Fruit fly (Drosophila melanogaster) whole organism, embryonic: ENCODE data around the gene Z600.

Experiments used
- Blimp-1 ChIP-seq: fragments of 200-800 bp; sonication (Bioruptor generic); optimal IDR thresholded peaks from 3 replicates; lab custom pipeline; 2018; ENCODE audit warnings: missing biosample characterization, missing genetic modification characterization, mild to moderate bottlenecking, moderate library complexity, missing genetic modification reagents
- BtbVII ChIP-seq: fragments of 200-800 bp; sonication (Bioruptor generic); optimal IDR thresholded peaks from 3 replicates; lab custom pipeline; 2017; ENCODE audit warnings: missing biosample characterization, mild to moderate bottlenecking, missing genetic modification characterization
- CG10209 ChIP-seq: fragments of 200-800 bp; sonication (Bioruptor generic); optimal IDR thresholded peaks from 3 replicates; lab custom pipeline; 2017; ENCODE audit warnings: missing biosample characterization, mild to moderate bottlenecking, missing genetic modification characterization, missing genetic modification reagents
- CG10431 ChIP-seq: fragments of 200-800 bp; sonication (Bioruptor generic); optimal IDR thresholded peaks from 3 replicates; lab custom pipeline; 2018; ENCODE audit warnings: missing biosample characterization, mild to moderate bottlenecking, missing genetic modification characterization
- CG11456 ChIP-seq: fragments of 200-800 bp; sonication (Bioruptor generic); IDR thresholded peaks from 3 replicates; pipeline ENCODE4 v1.3.6; 2022; ENCODE audit warnings: missing biosample characterization, missing genetic modification characterization
- CG13424 ChIP-seq: fragments of 200-800 bp; sonication (Bioruptor generic); optimal IDR thresholded peaks from 2 replicates; lab custom pipeline; 2019; ENCODE audit warnings: missing biosample characterization, mild to moderate bottlenecking, missing genetic modification characterization, moderate library complexity
- CG16863 ChIP-seq: fragments of 200-800 bp; sonication (Bioruptor generic); optimal IDR thresholded peaks from 3 replicates; lab custom pipeline; 2016; ENCODE audit warnings: missing biosample characterization, missing genetic modification characterization
- CG2199 ChIP-seq: fragments of 200-800 bp; sonication (Bioruptor generic); IDR thresholded peaks from 3 replicates; pipeline ENCODE4 v1.3.6; 2022; ENCODE audit warnings: missing biosample characterization, missing genetic modification characterization
- CG3407 ChIP-seq: fragments of 200-800 bp; sonication (Bioruptor generic); optimal IDR thresholded peaks from 2 replicates; lab custom pipeline; 2018; ENCODE audit warnings: missing biosample characterization, mild to moderate bottlenecking, missing genetic modification characterization
- CG3726 ChIP-seq: fragments of 200-800 bp; sonication (Bioruptor generic); IDR thresholded peaks from 3 replicates; pipeline ENCODE4, ENCODE4 v1.3.6; 2022; ENCODE audit warnings: missing biosample characterization, missing genetic modification characterization
- CG4730 ChIP-seq: fragments of 200-800 bp; sonication (Bioruptor generic); IDR thresholded peaks from 2 replicates; pipeline ENCODE4 v1.3.6; 2022; ENCODE audit warnings: missing biosample characterization, missing genetic modification characterization
- CG5180 ChIP-seq: fragments of 200-800 bp; sonication (Bioruptor generic); optimal IDR thresholded peaks from 3 replicates; lab custom pipeline; 2017; ENCODE audit warnings: missing biosample characterization, missing genetic modification characterization, mild to moderate bottlenecking, moderate library complexity, missing genetic modification reagents
- CG6254 ChIP-seq: fragments of 200-800 bp; sonication (Bioruptor generic); optimal IDR thresholded peaks from 3 replicates; lab custom pipeline; 2017; ENCODE audit warnings: mild to moderate bottlenecking, missing biosample characterization, missing genetic modification reagents, missing genetic modification characterization
- CG7357 ChIP-seq: fragments of 200-800 bp; sonication (Bioruptor generic); IDR thresholded peaks from 3 replicates; pipeline ENCODE4 v1.3.6; 2022; ENCODE audit warnings: missing biosample characterization, missing genetic modification characterization
- CG8765 ChIP-seq: fragments of 200-800 bp; sonication (Bioruptor generic); IDR thresholded peaks from 2 replicates; pipeline ENCODE4 v1.3.6; 2022; ENCODE audit warnings: missing biosample characterization, missing genetic modification characterization
- CG9932 ChIP-seq: fragments of 200-800 bp; sonication (Bioruptor generic); IDR thresholded peaks from 2 replicates; pipeline ENCODE4 v1.3.6; 2022; ENCODE audit warnings: missing biosample characterization, missing genetic modification characterization
- Dek ChIP-seq: fragments of 200-800 bp; sonication (Bioruptor generic); optimal IDR thresholded peaks from 3 replicates; lab custom pipeline; 2019; ENCODE audit warnings: missing biosample characterization, mild to moderate bottlenecking, missing genetic modification characterization, moderate library complexity
- Dp ChIP-seq: fragments of 200-800 bp; sonication (Bioruptor generic); optimal IDR thresholded peaks from 2 replicates; lab custom pipeline; 2018; ENCODE audit warnings: missing biosample characterization, mild to moderate bottlenecking, missing genetic modification characterization, moderate library complexity
- Eip74EF ChIP-seq, 2 experiments: fragments of 200-800 bp in 1 of 2; fragments of >200 bp in 1 of 2; sonication (Bioruptor generic) in 1 of 2; optimal IDR thresholded peaks; 2 replicates each; lab custom pipeline; 2017 to 2019; ENCODE audit warnings: missing biosample characterization in 2 of 2, missing genetic modification characterization in 2 of 2, mild to moderate bottlenecking in 1 of 2, moderate library complexity in 1 of 2
- Gug ChIP-seq: fragments of 200-800 bp; sonication (Bioruptor generic); IDR thresholded peaks from 4 replicates; pipeline ENCODE4 v1.3.6; 2022; ENCODE audit warnings: missing biosample characterization, missing genetic modification characterization
- Hmr ChIP-seq: fragments of 200-800 bp; sonication (Bioruptor generic); optimal IDR thresholded peaks from 3 replicates; lab custom pipeline; 2017; ENCODE audit warnings: mild to moderate bottlenecking, missing biosample characterization, missing genetic modification reagents, missing genetic modification characterization
- Kr ChIP-seq: fragments of 200-800 bp; sonication (Bioruptor generic); optimal IDR thresholded peaks from 2 replicates; lab custom pipeline; 2017; ENCODE audit warnings: missing biosample characterization, mild to moderate bottlenecking, missing genetic modification characterization
- Med ChIP-seq: fragments of 200-800 bp; sonication (Bioruptor generic); peaks from one replicate; lab custom pipeline; 2016; ENCODE audit warnings: missing biosample characterization, missing genetic modification characterization, mild to moderate bottlenecking, inconsistent platforms, moderate library complexity
- NC2β ChIP-seq: fragments of 200-800 bp; sonication (Bioruptor generic); optimal IDR thresholded peaks from 2 replicates; lab custom pipeline; 2016; ENCODE audit warnings: missing biosample characterization, missing genetic modification characterization
- Optix ChIP-seq: fragments of 200-800 bp; sonication (Bioruptor generic); IDR thresholded peaks from 3 replicates; pipeline ENCODE4 v1.3.6; 2022; ENCODE audit warnings: missing biosample characterization, missing genetic modification characterization
- Side ChIP-seq: fragments of 200-800 bp; sonication (Bioruptor generic); optimal IDR thresholded peaks from 2 replicates; lab custom pipeline; 2016; ENCODE audit warnings: missing biosample characterization, missing genetic modification characterization
- Usf ChIP-seq: fragments of 200-800 bp; sonication (Bioruptor generic); optimal IDR thresholded peaks from 2 replicates; lab custom pipeline; 2017; ENCODE audit warnings: missing genotype, missing biosample characterization, missing genetic modification characterization
- aop ChIP-seq: fragments of 200-800 bp; sonication (Bioruptor generic); IDR thresholded peaks from 2 replicates; pipeline ENCODE4 v1.3.6; 2022; ENCODE audit warnings: missing biosample characterization, missing genetic modification characterization
- btn ChIP-seq: fragments of 200-800 bp; sonication (Bioruptor generic); optimal IDR thresholded peaks from 2 replicates; lab custom pipeline; 2016; ENCODE audit warnings: missing biosample characterization, missing genetic modification characterization
- chinmo ChIP-seq: fragments of 200-800 bp; sonication (Bioruptor generic); IDR thresholded peaks from 4 replicates; pipeline ENCODE4 v1.3.6; 2022; ENCODE audit warnings: missing biosample characterization, missing genetic modification characterization; ENCODE audit not compliant: partially characterized antibody
- da ChIP-seq: fragments of 200-800 bp; sonication (Bioruptor generic); optimal IDR thresholded peaks from 2 replicates; lab custom pipeline; 2016; ENCODE audit warnings: missing biosample characterization, missing genetic modification characterization
- dmrt11E ChIP-seq: fragments of 200-800 bp; sonication (Bioruptor generic); optimal IDR thresholded peaks from 3 replicates; lab custom pipeline; 2018; ENCODE audit warnings: missing biosample characterization, mild to moderate bottlenecking, missing genetic modification characterization, moderate library complexity
- eve ChIP-seq, 2 experiments: fragments of >200 bp; optimal IDR thresholded peaks; 2 replicates each; lab custom pipeline; 2017; ENCODE audit warnings: missing biosample characterization in 2 of 2, missing genetic modification characterization in 2 of 2
- fd3F ChIP-seq: fragments of 200-800 bp; sonication (Bioruptor generic); optimal IDR thresholded peaks from 2 replicates; lab custom pipeline; 2018; ENCODE audit warnings: missing biosample characterization, mild to moderate bottlenecking, missing genetic modification characterization, moderate library complexity
- ftz-f1 ChIP-seq: fragments of 200-800 bp; sonication (Bioruptor generic); optimal IDR thresholded peaks from 2 replicates; lab custom pipeline; 2016; ENCODE audit warnings: missing biosample characterization, missing genetic modification characterization
- gcm2 ChIP-seq: fragments of 200-800 bp; sonication (Bioruptor generic); optimal IDR thresholded peaks from 2 replicates; lab custom pipeline; 2016; ENCODE audit warnings: missing biosample characterization, missing genetic modification characterization
- kah ChIP-seq: fragments of 200-800 bp; sonication (Bioruptor generic); optimal IDR thresholded peaks from 2 replicates; lab custom pipeline; 2018; ENCODE audit warnings: missing biosample characterization, mild to moderate bottlenecking, missing genetic modification characterization
- mirr ChIP-seq: fragments of 200-800 bp; sonication (Bioruptor generic); optimal IDR thresholded peaks from 3 replicates; lab custom pipeline; 2018; ENCODE audit warnings: missing biosample characterization, mild to moderate bottlenecking, missing genetic modification characterization
- onecut ChIP-seq: fragments of 200-800 bp; sonication (Bioruptor generic); IDR thresholded peaks from 2 replicates; pipeline ENCODE4 v1.3.6; 2022; ENCODE audit warnings: missing biosample characterization, missing genetic modification characterization
- otp ChIP-seq: fragments of 200-800 bp; sonication (Bioruptor generic); IDR thresholded peaks from 3 replicates; pipeline ENCODE4, ENCODE4 v1.3.6; 2022; ENCODE audit warnings: missing biosample characterization, missing genetic modification characterization
- sens-2 ChIP-seq: fragments of 200-800 bp; sonication (Bioruptor generic); IDR thresholded peaks from 2 replicates; pipeline ENCODE4 v1.3.6; 2022; ENCODE audit warnings: missing biosample characterization, missing genetic modification characterization
- so ChIP-seq: fragments of 200-800 bp; sonication (Bioruptor generic); IDR thresholded peaks from 3 replicates; pipeline ENCODE4 v1.3.6; 2022; ENCODE audit warnings: missing biosample characterization, missing genetic modification characterization
- vnd ChIP-seq: fragments of 200-800 bp; sonication (Bioruptor generic); IDR thresholded peaks from 3 replicates; pipeline ENCODE4 v1.3.6; 2022; ENCODE audit warnings: missing biosample characterization, missing genetic modification characterization; ENCODE audit not compliant: partially characterized antibody
- wor ChIP-seq: fragments of 200-800 bp; sonication (Bioruptor generic); IDR thresholded peaks from 2 replicates; pipeline ENCODE4 v1.3.6; 2022; ENCODE audit warnings: missing biosample characterization, missing genetic modification characterization
- zen ChIP-seq: fragments of 200-800 bp; sonication (Bioruptor generic); optimal IDR thresholded peaks from 3 replicates; lab custom pipeline; 2018; ENCODE audit warnings: missing biosample characterization, mild to moderate bottlenecking, missing genetic modification characterization, moderate library complexity

Z600 gene

DNA sequence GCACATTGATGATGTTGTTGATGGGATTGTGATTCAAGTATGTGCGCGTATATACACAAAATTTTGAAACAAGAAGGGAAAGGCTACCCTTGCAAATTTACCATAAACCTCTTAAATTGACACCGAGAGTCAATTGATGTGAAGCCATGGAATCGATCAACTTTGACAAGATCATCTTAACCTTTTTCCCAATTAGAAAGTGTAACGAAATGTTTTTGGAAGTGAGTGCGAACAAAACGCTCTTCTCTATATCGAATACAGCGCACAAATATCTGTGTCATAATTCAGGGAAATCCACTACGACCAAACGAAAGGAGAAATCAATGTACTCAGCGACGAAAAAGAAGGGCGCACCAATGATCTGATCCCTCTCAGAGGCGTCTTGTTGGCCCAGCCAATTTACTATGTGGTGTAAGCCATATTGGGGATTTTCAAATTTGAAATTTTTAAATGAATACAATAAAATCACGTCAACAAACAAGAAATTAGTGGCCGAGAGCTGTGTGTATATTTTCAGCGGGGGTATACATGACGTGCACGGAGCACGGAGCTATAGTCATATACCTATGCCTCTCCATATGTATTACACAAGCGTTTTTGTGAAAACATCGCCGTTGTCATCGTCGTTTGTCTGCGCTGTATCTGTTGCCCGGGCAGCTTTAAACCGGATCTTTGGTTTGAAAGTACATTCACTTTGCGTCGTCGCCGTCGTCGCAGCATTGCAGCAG lies 24.7 kb downstream of the Z600 start (continued):
- TF ChIP-seq Kr, result no peak
- peak; percentile 46 for TF ChIP-seq CG9932 (GFP tag; lab: Robert Waterston, UW)
- no peak for TF ChIP-seq otp (GFP tag; lab: Robert Waterston, UW)
- TF ChIP-seq Side (GFP tag; lab: Kevin White, UChicago), result peak; percentile 47
- TF ChIP-seq CG7357 (GFP tag; lab: Robert Waterston, UW), result 0 out of 3 replicates have a peak, but pooled peaks have one; percentile 8
- TF ChIP-seq CG13424 (tag; lab: Kevin White, UChicago), result peak; percentile 49
- peak; percentile 41; the same call in 1 of the 3 replicates for TF ChIP-seq Optix (GFP tag; lab: Robert Waterston, UW)
- peak; percentile 58 for TF ChIP-seq Blimp-1 (GFP tag; lab: Kevin White, UChicago)
- TF ChIP-seq CG4730 (GFP tag; lab: Robert Waterston, UW), result no peak
- TF ChIP-seq chinmo (GFP tag; lab: Robert Waterston, UW), result no peak

DNA sequence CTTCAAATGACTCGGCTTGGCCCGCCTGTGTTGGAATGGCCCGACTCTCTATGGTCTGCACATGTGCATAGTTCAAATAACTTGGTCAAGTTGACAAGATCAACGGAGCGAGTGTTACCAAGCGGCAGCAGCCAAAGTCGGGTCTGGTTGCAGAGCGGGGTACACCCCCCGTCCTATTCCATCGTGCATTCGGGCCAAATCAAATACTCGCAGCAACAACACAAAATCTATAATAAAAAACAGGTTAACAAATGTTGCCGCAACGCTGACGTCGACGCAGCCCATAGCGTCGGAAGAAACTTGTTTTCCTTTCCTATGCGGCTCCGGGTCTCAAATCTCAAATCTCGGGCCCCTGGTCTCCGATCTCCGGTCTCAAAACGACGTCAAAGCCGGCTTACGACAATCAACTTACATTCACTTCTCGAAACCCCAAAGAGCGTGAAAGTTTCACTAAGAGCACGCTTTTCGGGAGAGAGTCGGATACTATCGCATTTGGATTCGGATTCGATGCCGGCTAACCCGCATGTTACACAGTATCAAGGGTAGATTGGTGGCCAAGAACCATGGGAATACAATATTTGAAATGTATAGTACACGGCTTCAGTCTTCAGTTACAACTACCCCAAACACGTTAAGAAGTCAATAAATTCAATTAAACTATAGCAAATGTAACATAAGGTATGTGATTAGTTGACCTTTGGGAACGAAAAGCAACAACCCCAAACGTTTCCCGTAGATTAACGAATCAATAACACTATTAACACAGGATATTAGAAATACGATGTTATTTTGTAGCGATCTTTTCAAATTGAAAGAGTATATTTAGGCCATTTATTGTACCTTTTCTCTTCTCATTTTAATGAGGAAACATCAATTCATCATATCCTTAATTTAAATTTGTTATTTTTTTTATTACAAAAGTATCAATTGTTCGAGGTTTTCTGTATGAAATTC lies 25.7 kb downstream of the Z600 start:
- TF ChIP-seq Dek (peak; percentile 70), zen (tag; lab: Kevin White, UChicago) (peak; percentile 20), vnd (GFP tag; lab: Robert Waterston, UW) (no peak), so (no peak), da (GFP tag; lab: Kevin White, UChicago) (no peak), mirr (no peak), CG10431 (GFP tag; lab: Kevin White, UChicago) (peak; percentile 15), Dp (GFP tag; lab: Kevin White, UChicago) (no peak), aop (GFP tag; lab: Robert Waterston, UW) (peak; percentile 48; the same call in 1 of the 2 replicates), BtbVII (GFP tag; lab: Kevin White, UChicago) (peak; percentile 15), onecut (GFP tag; lab: Robert Waterston, UW) (no peak), btn (peak; percentile 38), NC2β (peak; percentile 31), Usf (GFP tag; lab: Kevin White, UChicago) (peak; percentile 56), dmrt11E (tag; lab: Kevin White, UChicago) (peak; percentile 75), CG2199 (GFP tag; lab: Robert Waterston, UW) (peak; percentile 10; the same call in 1 of the 3 replicates), CG3726 (no peak), CG16863 (peak; percentile 62), Gug (peak; percentile 55; the same call in 2 of the 4 replicates), gcm2 (no peak), CG3407 (GFP tag; lab: Kevin White, UChicago) (peak; percentile 38), Eip74EF (GFP tag; optimal IDR thresholded peaks at IDR 0.05; lab: Kevin White, UChicago) (peak in 1 of 2 experiments; percentile 51), CG10209 (GFP tag; lab: Kevin White, UChicago) (peak; percentile 76), CG6254 (GFP tag; lab: Kevin White, UChicago) (no peak), CG8765 (GFP tag; lab: Robert Waterston, UW) (no peak), kah (no peak), sens-2 (no peak), Med (GFP tag; lab: Kevin White, UChicago) (peak; percentile 89), wor (peak; percentile 53; the same call in 1 of the 2 replicates), fd3F (GFP tag; lab: Kevin White, UChicago) (peak; percentile 33), eve (GFP tag; optimal IDR thresholded peaks at IDR 0.05; lab: Kevin White, UChicago) (peak in 1 of 2 experiments; percentile 92), ftz-f1 (GFP tag; lab: Kevin White, UChicago) (no peak), CG11456 (peak; percentile 49; the same call in 1 of the 3 replicates), Hmr (GFP tag; lab: Kevin White, UChicago) (peak; percentile 79), CG5180 (GFP tag; lab: Kevin White, UChicago) (peak; percentile 6)
